Worm (Caenorhabditis elegans): Measurements from ENCODE around the gene R05G6.1.

R05G6.1 gene

DNA sequence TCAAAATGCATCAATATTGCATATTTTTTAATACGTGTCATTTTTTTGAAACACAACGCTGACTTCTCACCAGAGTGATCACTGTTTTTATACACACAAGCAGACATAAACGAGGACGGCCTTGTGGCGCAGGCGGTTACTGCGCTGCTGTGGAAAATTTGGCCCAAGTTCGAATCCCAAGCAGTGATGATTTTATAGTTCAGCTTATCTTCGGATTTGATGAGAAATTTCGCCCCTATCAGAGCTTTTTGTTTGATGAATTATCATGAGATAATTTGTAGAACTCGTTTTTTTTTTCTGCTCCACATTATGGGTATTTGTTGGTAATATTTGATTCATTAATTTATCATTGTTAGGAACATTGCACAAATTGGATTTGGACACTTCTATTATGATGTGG, 41.5 kb downstream of the R05G6.1 start:
- peak; percentile 96 for TF ChIP-seq F23B12.7 (tag; optimal IDR thresholded peaks at IDR 0.05; ENCODE audit: insufficient read depth)
- peak; percentile 97 for TF ChIP-seq F57A8.1 (GFP tag; optimal IDR thresholded peaks at IDR 0.05)
- peak; percentile 93 for TF ChIP-seq madf-3 (GFP tag; IDR thresholded peaks at IDR 0.05)
- TF ChIP-seq ceh-27 (GFP tag; optimal IDR thresholded peaks at IDR 0.05), result peak; percentile 89
- TF ChIP-seq F22D6.2 (tag; optimal IDR thresholded peaks at IDR 0.05), result peak; percentile 67
- TF ChIP-seq Y95B8A.8 (GFP tag; IDR thresholded peaks at IDR 0.05), result peak; percentile 62; the same call in 1 of the 2 replicates
- TF ChIP-seq ets-4 (GFP tag; optimal IDR thresholded peaks at IDR 0.05), result peak; percentile 88
- peak; percentile 95 for TF ChIP-seq ZK185.1 (tag; optimal IDR thresholded peaks at IDR 0.05; ENCODE audit: poor library complexity, severe bottlenecking)
- TF ChIP-seq chd-7 (tag; optimal IDR thresholded peaks at IDR 0.05), result peak; percentile 92
- peak; percentile 26; the same call in 1 of the 2 replicates for TF ChIP-seq madf-8 (GFP tag; conservative IDR thresholded peaks at IDR 0.05)
- TF ChIP-seq F39B2.1 (GFP tag; IDR thresholded peaks at IDR 0.05), result no peak
- TF ChIP-seq hlh-26 (GFP tag; conservative IDR thresholded peaks at IDR 0.05), result 0 out of 2 replicates have a peak, but pooled peaks have one; percentile 47
- TF ChIP-seq tbp1 (GFP tag; optimal IDR thresholded peaks at IDR 0.05), result peak; percentile 100
- peak; percentile 92 for TF ChIP-seq nfyb-1 (GFP tag; IDR thresholded peaks at IDR 0.05)
- peak; percentile 57; the same call in 1 of the 2 replicates for TF ChIP-seq zfh-2 (GFP tag; conservative IDR thresholded peaks at IDR 0.05)
- TF ChIP-seq F33H1.4 (GFP tag; IDR thresholded peaks at IDR 0.05), result peak; percentile 54
- 0 out of 2 replicates have a peak, but pooled peaks have one; percentile 26 for TF ChIP-seq K11D2.4 (GFP tag; IDR thresholded peaks at IDR 0.05)
- TF ChIP-seq ztf-28 (GFP tag; IDR thresholded peaks at IDR 0.05), result peak; percentile 86
- TF ChIP-seq atf-7 (tag; optimal IDR thresholded peaks at IDR 0.05), result peak; percentile 84
- peak; percentile 90 for TF ChIP-seq attf-5 (GFP tag; optimal IDR thresholded peaks at IDR 0.05)
- peak; percentile 88 for TF ChIP-seq snpc-4 (GFP tag; optimal IDR thresholded peaks at IDR 0.05)
- TF ChIP-seq snpc-4 (tag; optimal IDR thresholded peaks at IDR 0.05), result peak; percentile 43 to 86 (median 78)
- TF ChIP-seq nhr-27 (tag; optimal IDR thresholded peaks at IDR 0.05), result peak; percentile 92
- TF ChIP-seq ceh-58 (GFP tag; IDR thresholded peaks at IDR 0.05), result peak; percentile 97
- peak; percentile 98 for TF ChIP-seq die-1 (tag; optimal IDR thresholded peaks at IDR 0.05)
- 0 out of 2 replicates have a peak, but pooled peaks have one; percentile 73 for TF ChIP-seq nhr-120 (GFP tag; IDR thresholded peaks at IDR 0.05)
- peak; percentile 22 for TF ChIP-seq nhr-179 (tag; optimal IDR thresholded peaks at IDR 0.05)
- TF ChIP-seq D2030.7 (GFP tag; IDR thresholded peaks at IDR 0.05), result peak; percentile 87
- TF ChIP-seq gei-17 (GFP tag; optimal IDR thresholded peaks at IDR 0.05), result peak; percentile 48
- 0 out of 2 replicates have a peak, but pooled peaks have one; percentile 43 for TF ChIP-seq Y67H2A.10 (GFP tag; conservative IDR thresholded peaks at IDR 0.05)
- TF ChIP-seq nhr-80 (tag; optimal IDR thresholded peaks at IDR 0.05), result peak; percentile 45
- TF ChIP-seq unc-130 (GFP tag; optimal IDR thresholded peaks at IDR 0.05), result peak; percentile 86
- TF ChIP-seq lin-26 (GFP tag; IDR thresholded peaks at IDR 0.05), result peak; percentile 99
- TF ChIP-seq ztf-25 (GFP tag; IDR thresholded peaks at IDR 0.05), result peak; percentile 97
- TF ChIP-seq hlh-12 (tag; optimal IDR thresholded peaks at IDR 0.05), result peak; percentile 83
- peak; percentile 75; the same call in 1 of the 2 replicates for TF ChIP-seq Y79H2A.3 (GFP tag; conservative IDR thresholded peaks at IDR 0.05)
- peak; percentile 50; the same call in 1 of the 2 replicates for TF ChIP-seq egrh-3 (GFP tag; IDR thresholded peaks at IDR 0.05)
- peak; percentile 88 for TF ChIP-seq ekl-4 (GFP tag; IDR thresholded peaks at IDR 0.05)
- peak; percentile 88 for TF ChIP-seq Y56A3A.18 (GFP tag; IDR thresholded peaks at IDR 0.05)
- no peak for TF ChIP-seq tbx-9 (tag; optimal IDR thresholded peaks at IDR 0.05; ENCODE audit: borderline replicate concordance)
- TF ChIP-seq B0035.1 (tag; optimal IDR thresholded peaks at IDR 0.05), result peak; percentile 86
- peak; percentile 75 for TF ChIP-seq ccch-3 (GFP tag; optimal IDR thresholded peaks at IDR 0.05)
- TF ChIP-seq lin-54 (GFP tag; optimal IDR thresholded peaks at IDR 0.05), result peak; percentile 85
- peak; percentile 86 for TF ChIP-seq repo-1 (tag; optimal IDR thresholded peaks at IDR 0.05)
- TF ChIP-seq nhr-90 (tag; optimal IDR thresholded peaks at IDR 0.05), result peak; percentile 98
- peak; percentile 39 for TF ChIP-seq mel-28 (tag; optimal IDR thresholded peaks at IDR 0.05; ENCODE audit: borderline replicate concordance)
- no peak for TF ChIP-seq F57C9.4 (tag; optimal IDR thresholded peaks at IDR 0.05)
- peak; percentile 92 for TF ChIP-seq mes-4 (tag; optimal IDR thresholded peaks at IDR 0.05)
